Worm (Caenorhabditis elegans) whole organism, late embryonic: ENCODE measurements around the gene gmap-2.

Source experiments
- C38D4.7 ChIP-seq: fragments of 200-800 bp; sonication (Bioruptor generic); optimal IDR thresholded peaks from 2 replicates; lab custom pipeline; 2018; ENCODE audit warnings: mild to moderate bottlenecking, missing genetic modification characterization, moderate library complexity, missing compliant biosample characterization
- F13H6.1 ChIP-seq: sonication (generic microtip); optimal IDR thresholded peaks from 2 replicates; lab custom pipeline; 2016; ENCODE audit warnings: missing genetic modification characterization, missing compliant biosample characterization
- ceh-14 ChIP-seq: sonication (generic microtip); optimal IDR thresholded peaks from 2 replicates; lab custom pipeline; 2016; ENCODE audit warnings: missing genotype, missing genetic modification characterization, missing compliant biosample characterization
- ceh-19 ChIP-seq: fragments of 200-800 bp; sonication (Bioruptor generic); optimal IDR thresholded peaks from 2 replicates; lab custom pipeline; 2018; ENCODE audit warnings: mild to moderate bottlenecking, missing genetic modification characterization, missing compliant biosample characterization
- ceh-2 ChIP-seq: sonication (generic microtip); optimal IDR thresholded peaks from 2 replicates; lab custom pipeline; 2016; ENCODE audit warnings: missing genotype, missing genetic modification characterization, missing compliant biosample characterization
- ceh-22 ChIP-seq: sonication (generic microtip); optimal IDR thresholded peaks from 2 replicates; lab custom pipeline; 2017; ENCODE audit warnings: missing biosample characterization, missing genetic modification characterization
- ceh-31 ChIP-seq: sonication (generic microtip); optimal IDR thresholded peaks from 2 replicates; lab custom pipeline; 2016; ENCODE audit warnings: missing genetic modification characterization, missing compliant biosample characterization
- ceh-48 ChIP-seq: sonication (generic microtip); optimal IDR thresholded peaks from 2 replicates; lab custom pipeline; 2016; ENCODE audit warnings: missing genetic modification characterization, inconsistent platforms, missing compliant biosample characterization
- che-1 ChIP-seq: sonication (generic microtip); optimal IDR thresholded peaks from 2 replicates; lab custom pipeline; 2016; ENCODE audit warnings: mild to moderate bottlenecking, missing genetic modification characterization, missing compliant biosample characterization
- elt-2 ChIP-seq: sonication (generic microtip); optimal IDR thresholded peaks from 2 replicates; lab custom pipeline; 2016; ENCODE audit warnings: missing genetic modification reagents, missing genetic modification characterization, missing compliant biosample characterization
- ets-4 ChIP-seq: sonication (generic microtip); optimal IDR thresholded peaks from 2 replicates; lab custom pipeline; 2016; ENCODE audit warnings: missing genetic modification characterization, missing compliant biosample characterization
- eyg-1 ChIP-seq: sonication (generic microtip); optimal IDR thresholded peaks from 2 replicates; lab custom pipeline; 2016; ENCODE audit warnings: missing genotype, missing genetic modification characterization, missing compliant biosample characterization
- fax-1 ChIP-seq: sonication (generic microtip); optimal IDR thresholded peaks from 2 replicates; lab custom pipeline; 2016; ENCODE audit warnings: missing genotype, missing genetic modification characterization, missing compliant biosample characterization
- fkh-10 ChIP-seq: fragments of 150-350 bp; optimal IDR thresholded peaks from 2 replicates; lab custom pipeline; 2014; ENCODE audit warnings: missing biosample characterization, missing genetic modification reagents, missing genetic modification characterization
- fkh-6 ChIP-seq: sonication (generic microtip); optimal IDR thresholded peaks from 2 replicates; lab custom pipeline; 2016; ENCODE audit warnings: missing genetic modification characterization, missing compliant biosample characterization
- hlh-15 ChIP-seq: sonication (generic microtip); optimal IDR thresholded peaks from 2 replicates; lab custom pipeline; 2016; ENCODE audit warnings: missing genetic modification characterization, missing compliant biosample characterization
- hlh-8 ChIP-seq: sonication (generic microtip); optimal IDR thresholded peaks from 2 replicates; lab custom pipeline; 2016; ENCODE audit warnings: missing genotype, missing genetic modification characterization, missing compliant biosample characterization
- lim-6 ChIP-seq: sonication (generic microtip); optimal IDR thresholded peaks from 2 replicates; lab custom pipeline; 2016; ENCODE audit warnings: missing genetic modification characterization, missing compliant biosample characterization
- lin-11 ChIP-seq: fragments of 200-800 bp; sonication (Bioruptor generic); optimal IDR thresholded peaks from 2 replicates; lab custom pipeline; 2018; ENCODE audit warnings: mild to moderate bottlenecking, missing genetic modification characterization, missing compliant biosample characterization
- nhr-11 ChIP-seq: fragments of 150-350 bp; optimal IDR thresholded peaks from 2 replicates; lab custom pipeline; 2014; ENCODE audit warnings: missing biosample characterization, missing genetic modification characterization
- pros-1 ChIP-seq: fragments of 150-350 bp; optimal IDR thresholded peaks from 2 replicates; lab custom pipeline; 2014; ENCODE audit warnings: missing biosample characterization, missing genetic modification reagents, missing genetic modification characterization
- sdc-2 ChIP-seq: sonication (generic microtip); optimal IDR thresholded peaks from 2 replicates; lab custom pipeline; 2016; ENCODE audit warnings: missing genotype, missing genetic modification characterization, missing compliant biosample characterization
- syd-9 ChIP-seq: sonication (generic microtip); optimal IDR thresholded peaks from 2 replicates; lab custom pipeline; 2016; ENCODE audit warnings: mild to moderate bottlenecking, missing genetic modification characterization, moderate library complexity, missing compliant biosample characterization
- tbx-2 ChIP-seq: sonication (generic microtip); optimal IDR thresholded peaks from 2 replicates; lab custom pipeline; 2016; ENCODE audit warnings: missing genetic modification characterization, missing compliant biosample characterization
- ttx-3 ChIP-seq: sonication (generic microtip); optimal IDR thresholded peaks from 2 replicates; lab custom pipeline; 2016; ENCODE audit warnings: missing genetic modification reagents, missing genetic modification characterization, missing compliant biosample characterization
- unc-3 ChIP-seq, 2 experiments: fragments of 200-800 bp in 1 of 2; sonication (Bioruptor generic) in 1 of 2; sonication (generic microtip) in 1 of 2; conservative IDR thresholded peaks in 1 of 2; optimal IDR thresholded peaks in 1 of 2; 2 replicates each; pipeline versions ENCODE4 v1.3.6 to Lab custom; 2016 to 2022; ENCODE audit warnings: missing compliant biosample characterization in 2 of 2, missing genetic modification characterization in 2 of 2, missing genetic modification reagents in 1 of 2
- unc-55 ChIP-seq: sonication (generic microtip); optimal IDR thresholded peaks from 2 replicates; lab custom pipeline; 2017; ENCODE audit warnings: missing biosample characterization, missing genetic modification reagents, missing genetic modification characterization
- unc-86 ChIP-seq: sonication (generic microtip); optimal IDR thresholded peaks from 2 replicates; lab custom pipeline; 2016; ENCODE audit warnings: missing genetic modification characterization, missing compliant biosample characterization

The gmap-2 gene

ce11 chrX:12943166-12943565, at the start of gene gmap-2:
gmap-2 (minus strand) TSS chrX:12943266.
- no peak for TF ChIP-seq pros-1 (tag; lab: Kevin White, UChicago)
- no peak for TF ChIP-seq syd-9
- TF ChIP-seq ceh-31 (tag; lab: Kevin White, UChicago), result no peak
- no peak for TF ChIP-seq lim-6
- no peak for TF ChIP-seq fax-1 (tag; lab: Kevin White, UChicago)
- no peak for TF ChIP-seq ceh-14 (tag; lab: Kevin White, UChicago)
- TF ChIP-seq hlh-8 (tag; lab: Kevin White, UChicago), result no peak
- TF ChIP-seq, all 69 proteins: peak for 0

ce11 chrX:12990529-12991520, 47.8 kb upstream of the gmap-2 start, which contains the start of the genes F11C1.1 and vwa-8:
F11C1.1 (minus strand) TSS chrX:12990579.
vwa-8 (plus strand) TSS chrX:12991470.
- TF ChIP-seq ets-4 (tag; lab: Kevin White, UChicago), result no peak
- TF ChIP-seq unc-55 (GFP tag; lab: Kevin White, UChicago), result peak; percentile 15
- peak; percentile 17 for TF ChIP-seq ceh-48

ce11 chrX:12989205-12989604, 46.1 kb upstream of the gmap-2 start, which contains the start of gene F11C1.7:
F11C1.7 (plus strand) TSS chrX:12989344.
- TF ChIP-seq che-1 (tag; lab: Kevin White, UChicago) (no peak), syd-9 (no peak), ceh-2 (tag; lab: Kevin White, UChicago) (no peak), sdc-2 (no peak), ets-4 (tag; lab: Kevin White, UChicago) (no peak), ceh-31 (tag; lab: Kevin White, UChicago) (peak; percentile 3), ceh-48 (peak; percentile 81)

ce11 chrX:12987119-12987518, 44.1 kb upstream of the gmap-2 start, which contains the start of gene mff-1:
mff-1 (minus strand) TSS chrX:12987219.
- TF ChIP-seq elt-2 (tag; lab: Kevin White, UChicago) (peak; percentile 16), unc-3 (GFP tag; conservative IDR thresholded peaks at IDR 0.05; lab: Robert Waterston, UW) (no peak), unc-3 (tag; optimal IDR thresholded peaks at IDR 0.05; lab: Kevin White, UChicago) (no peak)

ce11 chrX:12982725-12983124, 39.7 kb upstream of the gmap-2 start:
- no peak for TF ChIP-seq C38D4.7 (GFP tag; lab: Kevin White, UChicago)
- TF ChIP-seq hlh-15 (tag; lab: Kevin White, UChicago), result no peak

- TF ChIP-seq eyg-1 (no peak), F13H6.1 (tag; lab: Kevin White, UChicago) (no peak), nhr-11 (no peak), hlh-15 (tag; lab: Kevin White, UChicago) (no peak), lin-11 (no peak), hlh-8 (tag; lab: Kevin White, UChicago) (no peak), fkh-10 (no peak), fkh-6 (tag; lab: Kevin White, UChicago) (no peak), tbx-2 (tag; lab: Kevin White, UChicago) (no peak), ceh-19 (GFP tag; lab: Kevin White, UChicago) (no peak), unc-86 (tag; lab: Kevin White, UChicago) (no peak), ttx-3 (no peak)
Observed at ce11 chrX:12981393-12981792, 38.3 kb upstream of the gmap-2 start, which contains the start of gene scav-4. scav-4 (plus strand) TSS chrX:12981775.

- TF ChIP-seq elt-2 (tag; lab: Kevin White, UChicago) (peak; percentile 32), ceh-22 (no peak)
Observed at ce11 chrX:12979747-12980146, 36.7 kb upstream of the gmap-2 start.
